Worm (Caenorhabditis elegans) whole organism, late embryonic: ENCODE measurements around the gene C46F11.6.

Experiments
- nfya-1 ChIP-seq: sonication (generic microtip); optimal IDR thresholded peaks from 2 replicates; lab custom pipeline; 2017; ENCODE audit warnings: missing genetic modification characterization, mild to moderate bottlenecking, missing compliant biosample characterization, antibody characterized with exemption, moderate library complexity
- pqm-1 ChIP-seq: sonication (generic microtip); optimal IDR thresholded peaks from 2 replicates; lab custom pipeline; 2016; ENCODE audit warnings: missing genetic modification characterization, missing compliant biosample characterization

DNA sequence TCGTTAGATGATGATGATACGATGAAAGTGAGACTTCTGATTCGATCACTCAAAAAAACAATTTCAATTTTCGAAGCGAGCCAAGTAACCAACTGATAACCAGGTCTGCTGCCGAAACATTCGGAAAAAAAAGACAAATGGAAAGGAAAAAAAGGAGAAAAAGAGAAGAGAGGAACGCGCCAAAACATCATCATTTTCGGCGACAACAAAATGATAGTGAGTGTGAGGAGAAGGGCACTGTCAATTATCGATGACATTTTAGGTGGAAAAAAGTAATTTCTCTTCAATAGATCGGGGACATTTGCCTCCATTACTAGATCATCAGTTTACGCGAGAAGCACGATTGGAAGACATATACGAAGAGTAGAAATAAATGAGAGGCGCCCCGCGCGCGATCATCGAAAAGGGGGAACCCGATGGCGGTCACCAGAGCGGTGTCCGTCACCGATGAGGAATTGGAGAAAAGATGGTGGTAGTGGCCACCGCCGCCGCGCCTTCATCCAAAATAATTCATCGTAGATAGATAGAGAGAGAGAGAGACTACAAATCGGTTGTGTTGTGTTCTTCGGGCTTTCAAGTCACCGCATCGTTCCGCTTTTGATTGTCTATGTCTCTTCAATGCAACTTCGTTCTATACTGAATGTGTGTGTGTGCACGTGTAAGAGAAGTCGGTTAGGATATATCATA, 48.9 kb downstream of the C46F11.6 start:
- TF ChIP-seq nfya-1 (no peak), pqm-1 (tag; lab: Kevin White, UChicago) (no peak)
